Worm (Caenorhabditis elegans) whole organism, L1 larva: ENCODE data around the gene M151.2.

ENCODE experiments used
- hlh-4 ChIP-seq: sonication (generic microtip); optimal IDR thresholded peaks from 2 replicates; lab custom pipeline; 2016; ENCODE audit warnings: mild to moderate bottlenecking, missing genetic modification characterization, missing compliant biosample characterization
- mab-9 ChIP-seq: fragments of 200-800 bp; sonication (Bioruptor generic); IDR thresholded peaks from 2 replicates; pipeline ENCODE4 v1.3.6; 2022; ENCODE audit warnings: missing genetic modification reagents, missing genetic modification characterization, missing compliant biosample characterization
- nhr-28 ChIP-seq: fragments of 150-350 bp; optimal IDR thresholded peaks from 2 replicates; lab custom pipeline; 2014; ENCODE audit warnings: missing biosample characterization, missing genetic modification characterization
- unc-130 ChIP-seq: fragments of 150-350 bp; optimal IDR thresholded peaks from 2 replicates; lab custom pipeline; 2017; ENCODE audit warnings: missing biosample characterization, missing genetic modification characterization, inconsistent platforms
- unc-62 ChIP-seq: fragments of 150-350 bp; optimal IDR thresholded peaks from 2 replicates; lab custom pipeline; 2014; ENCODE audit warnings: missing biosample characterization, missing genetic modification reagents, missing genetic modification characterization

DNA sequence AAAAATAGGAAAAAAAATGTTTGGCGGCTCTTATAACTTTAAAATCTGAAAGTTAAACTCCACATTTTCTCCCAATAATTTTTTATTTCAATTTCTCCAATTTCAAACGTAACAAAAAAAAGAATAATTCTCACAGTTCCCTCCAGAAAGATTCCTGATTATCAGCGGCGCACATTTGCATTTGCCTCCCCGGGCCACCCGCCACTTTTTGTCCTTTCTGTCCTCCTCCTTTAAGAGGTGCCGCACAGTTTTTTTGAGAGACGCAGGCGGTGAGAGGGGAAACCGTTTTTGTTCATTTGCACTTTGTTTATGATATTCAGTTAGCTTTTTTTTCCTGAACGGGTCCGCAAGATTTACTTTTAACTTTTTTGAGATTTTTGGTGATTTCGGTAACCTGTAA is 10.0 kb upstream of the M151.2 start:
- TF ChIP-seq unc-130 (tag; lab: Kevin White, UChicago) (no peak), unc-62 (GFP tag; lab: Kevin White, UChicago) (no peak), hlh-4 (tag; lab: Kevin White, UChicago) (no peak), mab-9 (GFP tag; lab: Robert Waterston, UW) (no peak), nhr-28 (tag; lab: Kevin White, UChicago) (no peak)
